Worm (Caenorhabditis elegans) whole organism, late embryonic: ENCODE results near the gene W02G9.3.

ENCODE experiments used
- F13H6.1 ChIP-seq: sonication (generic microtip); optimal IDR thresholded peaks from 2 replicates; lab custom pipeline; 2016; ENCODE audit warnings: missing genetic modification characterization, missing compliant biosample characterization
- Y22D7AL.16 ChIP-seq: sonication (generic microtip); optimal IDR thresholded peaks from 2 replicates; lab custom pipeline; 2016; ENCODE audit warnings: missing genetic modification characterization, missing compliant biosample characterization
- ahr-1 ChIP-seq: sonication (generic microtip); optimal IDR thresholded peaks from 2 replicates; lab custom pipeline; 2016; ENCODE audit warnings: missing genetic modification characterization, missing compliant biosample characterization
- ama-1 ChIP-seq: fragments of 150-350 bp; optimal IDR thresholded peaks from 2 replicates; lab custom pipeline; 2014
- ceh-14 ChIP-seq: sonication (generic microtip); optimal IDR thresholded peaks from 2 replicates; lab custom pipeline; 2016; ENCODE audit warnings: missing genotype, missing genetic modification characterization, missing compliant biosample characterization
- ceh-19 ChIP-seq: fragments of 200-800 bp; sonication (Bioruptor generic); optimal IDR thresholded peaks from 2 replicates; lab custom pipeline; 2018; ENCODE audit warnings: mild to moderate bottlenecking, missing genetic modification characterization, missing compliant biosample characterization
- ceh-2 ChIP-seq: sonication (generic microtip); optimal IDR thresholded peaks from 2 replicates; lab custom pipeline; 2016; ENCODE audit warnings: missing genotype, missing genetic modification characterization, missing compliant biosample characterization
- ceh-22 ChIP-seq: sonication (generic microtip); optimal IDR thresholded peaks from 2 replicates; lab custom pipeline; 2017; ENCODE audit warnings: missing biosample characterization, missing genetic modification characterization
- ceh-30 ChIP-seq: fragments of 150-350 bp; optimal IDR thresholded peaks from 2 replicates; lab custom pipeline; 2014; ENCODE audit warnings: missing biosample characterization, missing genetic modification characterization
- ceh-31 ChIP-seq: sonication (generic microtip); optimal IDR thresholded peaks from 2 replicates; lab custom pipeline; 2016; ENCODE audit warnings: missing genetic modification characterization, missing compliant biosample characterization
- ceh-45 ChIP-seq: fragments of 200-800 bp; sonication (Bioruptor generic); IDR thresholded peaks from 2 replicates; pipeline ENCODE4 v1.3.6; 2022; ENCODE audit warnings: missing genetic modification reagents, missing genetic modification characterization, missing compliant biosample characterization
- ceh-6 ChIP-seq: fragments of 200-800 bp; sonication (Bioruptor generic); optimal IDR thresholded peaks from 2 replicates; lab custom pipeline; 2018; ENCODE audit warnings: mild to moderate bottlenecking, missing genetic modification characterization, missing compliant biosample characterization
- ceh-9 ChIP-seq: sonication (generic microtip); optimal IDR thresholded peaks from 2 replicates; lab custom pipeline; 2016; ENCODE audit warnings: mild to moderate bottlenecking, missing genetic modification characterization, inconsistent platforms, missing compliant biosample characterization
- che-1 ChIP-seq: sonication (generic microtip); optimal IDR thresholded peaks from 2 replicates; lab custom pipeline; 2016; ENCODE audit warnings: mild to moderate bottlenecking, missing genetic modification characterization, missing compliant biosample characterization
- dmd-4 ChIP-seq: sonication (generic microtip); optimal IDR thresholded peaks from 2 replicates; lab custom pipeline; 2016; ENCODE audit warnings: borderline replicate concordance, missing genetic modification characterization, missing compliant biosample characterization
- dve-1 ChIP-seq: sonication (generic microtip); optimal IDR thresholded peaks from 2 replicates; lab custom pipeline; 2017; ENCODE audit warnings: antibody characterized with exemption, mild to moderate bottlenecking, missing genetic modification characterization, missing compliant biosample characterization
- elt-4 ChIP-seq: sonication (generic microtip); optimal IDR thresholded peaks from 2 replicates; lab custom pipeline; 2016; ENCODE audit warnings: missing genetic modification characterization, missing compliant biosample characterization
- ets-4 ChIP-seq: sonication (generic microtip); optimal IDR thresholded peaks from 2 replicates; lab custom pipeline; 2016; ENCODE audit warnings: missing genetic modification characterization, missing compliant biosample characterization
- eyg-1 ChIP-seq: sonication (generic microtip); optimal IDR thresholded peaks from 2 replicates; lab custom pipeline; 2016; ENCODE audit warnings: missing genotype, missing genetic modification characterization, missing compliant biosample characterization
- fkh-10 ChIP-seq: fragments of 150-350 bp; optimal IDR thresholded peaks from 2 replicates; lab custom pipeline; 2014; ENCODE audit warnings: missing biosample characterization, missing genetic modification reagents, missing genetic modification characterization
- fkh-6 ChIP-seq: sonication (generic microtip); optimal IDR thresholded peaks from 2 replicates; lab custom pipeline; 2016; ENCODE audit warnings: missing genetic modification characterization, missing compliant biosample characterization
- gmeb-2 ChIP-seq: sonication (generic microtip); optimal IDR thresholded peaks from 2 replicates; lab custom pipeline; 2016; ENCODE audit warnings: missing genetic modification characterization, inconsistent platforms, missing compliant biosample characterization
- hlh-13 ChIP-seq: fragments of 200-800 bp; sonication (Bioruptor generic); optimal IDR thresholded peaks from 2 replicates; lab custom pipeline; 2018; ENCODE audit warnings: mild to moderate bottlenecking, missing genetic modification characterization, missing compliant biosample characterization
- hlh-15 ChIP-seq: sonication (generic microtip); optimal IDR thresholded peaks from 2 replicates; lab custom pipeline; 2016; ENCODE audit warnings: missing genetic modification characterization, missing compliant biosample characterization
- hlh-30 ChIP-seq: sonication (generic microtip); optimal IDR thresholded peaks from 2 replicates; lab custom pipeline; 2017; ENCODE audit warnings: antibody characterized with exemption, missing genetic modification characterization, missing compliant biosample characterization; ENCODE audit not compliant: insufficient read depth
- hlh-6 ChIP-seq: sonication (generic microtip); optimal IDR thresholded peaks from 2 replicates; lab custom pipeline; 2016; ENCODE audit warnings: missing genotype, missing genetic modification characterization, missing compliant biosample characterization
- lim-6 ChIP-seq: sonication (generic microtip); optimal IDR thresholded peaks from 2 replicates; lab custom pipeline; 2016; ENCODE audit warnings: missing genetic modification characterization, missing compliant biosample characterization
- lin-11 ChIP-seq: fragments of 200-800 bp; sonication (Bioruptor generic); optimal IDR thresholded peaks from 2 replicates; lab custom pipeline; 2018; ENCODE audit warnings: mild to moderate bottlenecking, missing genetic modification characterization, missing compliant biosample characterization
- madf-2 ChIP-seq: sonication (generic microtip); optimal IDR thresholded peaks from 2 replicates; lab custom pipeline; 2017; ENCODE audit warnings: missing genetic modification characterization, missing compliant biosample characterization
- mec-3 ChIP-seq: sonication (generic microtip); optimal IDR thresholded peaks from 2 replicates; lab custom pipeline; 2016; ENCODE audit warnings: borderline replicate concordance, missing genetic modification characterization, missing compliant biosample characterization
- nfya-1 ChIP-seq: sonication (generic microtip); optimal IDR thresholded peaks from 2 replicates; lab custom pipeline; 2017; ENCODE audit warnings: missing genetic modification characterization, mild to moderate bottlenecking, missing compliant biosample characterization, antibody characterized with exemption, moderate library complexity
- nhr-232 ChIP-seq: sonication (generic microtip); optimal IDR thresholded peaks from 2 replicates; lab custom pipeline; 2016; ENCODE audit warnings: missing genetic modification characterization, missing compliant biosample characterization
- odd-2 ChIP-seq: sonication (generic microtip); optimal IDR thresholded peaks from 2 replicates; lab custom pipeline; 2017; ENCODE audit warnings: antibody characterized with exemption, mild to moderate bottlenecking, missing genetic modification characterization, missing compliant biosample characterization
- pag-3 ChIP-seq: sonication (generic microtip); optimal IDR thresholded peaks from 2 replicates; lab custom pipeline; 2016; ENCODE audit warnings: missing compliant biosample characterization, missing genetic modification characterization, borderline replicate concordance
- pat-9 ChIP-seq: fragments of 200-800 bp; sonication (Bioruptor generic); optimal IDR thresholded peaks from 2 replicates; lab custom pipeline; 2018; ENCODE audit warnings: mild to moderate bottlenecking, missing genetic modification characterization, moderate library complexity, missing compliant biosample characterization
- pqm-1 ChIP-seq: sonication (generic microtip); optimal IDR thresholded peaks from 2 replicates; lab custom pipeline; 2016; ENCODE audit warnings: missing genetic modification characterization, missing compliant biosample characterization
- rnt-1 ChIP-seq: sonication (generic microtip); optimal IDR thresholded peaks from 2 replicates; lab custom pipeline; 2016; ENCODE audit warnings: missing genetic modification characterization, missing compliant biosample characterization
- sdc-2 ChIP-seq: sonication (generic microtip); optimal IDR thresholded peaks from 2 replicates; lab custom pipeline; 2016; ENCODE audit warnings: missing genotype, missing genetic modification characterization, missing compliant biosample characterization
- sox-2 ChIP-seq: fragments of 200-800 bp; sonication (Bioruptor generic); IDR thresholded peaks from 2 replicates; pipeline ENCODE4 v1.3.6; 2022; ENCODE audit warnings: missing genetic modification reagents, missing genetic modification characterization, missing compliant biosample characterization
- syd-9 ChIP-seq: sonication (generic microtip); optimal IDR thresholded peaks from 2 replicates; lab custom pipeline; 2016; ENCODE audit warnings: mild to moderate bottlenecking, missing genetic modification characterization, moderate library complexity, missing compliant biosample characterization
- tbx-7 ChIP-seq: sonication (generic microtip); optimal IDR thresholded peaks from 2 replicates; lab custom pipeline; 2016; ENCODE audit warnings: missing genotype, missing genetic modification characterization, missing compliant biosample characterization
- ttx-3 ChIP-seq: sonication (generic microtip); optimal IDR thresholded peaks from 2 replicates; lab custom pipeline; 2016; ENCODE audit warnings: missing genetic modification reagents, missing genetic modification characterization, missing compliant biosample characterization
- unc-42 ChIP-seq: sonication (generic microtip); optimal IDR thresholded peaks from 2 replicates; lab custom pipeline; 2016; ENCODE audit warnings: missing genotype, missing genetic modification characterization, missing compliant biosample characterization
- unc-55 ChIP-seq: sonication (generic microtip); optimal IDR thresholded peaks from 2 replicates; lab custom pipeline; 2017; ENCODE audit warnings: missing biosample characterization, missing genetic modification reagents, missing genetic modification characterization
- ztf-16 ChIP-seq: sonication (generic microtip); optimal IDR thresholded peaks from 2 replicates; lab custom pipeline; 2017; ENCODE audit warnings: missing genetic modification characterization, missing compliant biosample characterization

The W02G9.3 gene

ce11 chrV:2639506-2639905 is 33.3 kb upstream of the W02G9.3 start:
- TF ChIP-seq hlh-15 (tag; lab: Kevin White, UChicago): no peak
- TF ChIP-seq ceh-9 (tag; lab: Kevin White, UChicago): no peak
- TF ChIP-seq hlh-13 (GFP tag; lab: Kevin White, UChicago): no peak
- TF ChIP-seq ztf-16 (tag; lab: Kevin White, UChicago): no peak
- TF ChIP-seq dve-1 (tag; lab: Kevin White, UChicago): no peak
- no peak for TF ChIP-seq fkh-10 (GFP tag; lab: Kevin White, UChicago)
- TF ChIP-seq sdc-2: no peak
- TF ChIP-seq fkh-6: no peak
- TF ChIP-seq tbx-7: no peak
- TF ChIP-seq pat-9 (tag; lab: Kevin White, UChicago): no peak
- no peak for TF ChIP-seq pag-3 (tag; lab: Kevin White, UChicago)
- TF ChIP-seq hlh-6 (tag; lab: Kevin White, UChicago): no peak
- no peak for TF ChIP-seq ceh-6 (GFP tag; lab: Kevin White, UChicago)
- no peak for TF ChIP-seq ahr-1 (tag; lab: Kevin White, UChicago)
- no peak for TF ChIP-seq unc-55 (GFP tag; lab: Kevin White, UChicago)
- TF ChIP-seq ceh-14 (tag; lab: Kevin White, UChicago): no peak
- no peak for TF ChIP-seq lin-11 (tag; lab: Kevin White, UChicago)
- TF ChIP-seq nfya-1 (tag; lab: Kevin White, UChicago): no peak
- TF ChIP-seq unc-42 (tag; lab: Kevin White, UChicago): no peak
- no peak for TF ChIP-seq pqm-1 (tag; lab: Kevin White, UChicago)
- TF ChIP-seq, all 69 proteins: peak for 0

ce11 chrV:2646067-2646466 is 26.7 kb upstream of the W02G9.3 start:
- TF ChIP-seq ahr-1 (tag; lab: Kevin White, UChicago) (no peak), odd-2 (no peak), ceh-19 (GFP tag; lab: Kevin White, UChicago) (no peak), unc-55 (GFP tag; lab: Kevin White, UChicago) (no peak), ceh-22 (tag; lab: Kevin White, UChicago) (no peak), ceh-30 (no peak), madf-2 (no peak), gmeb-2 (tag; lab: Kevin White, UChicago) (no peak), lim-6 (tag; lab: Kevin White, UChicago) (no peak), eyg-1 (tag; lab: Kevin White, UChicago) (no peak), dmd-4 (no peak), hlh-6 (tag; lab: Kevin White, UChicago) (no peak), hlh-30 (tag; lab: Kevin White, UChicago) (no peak), elt-4 (tag; lab: Kevin White, UChicago) (no peak), rnt-1 (tag; lab: Kevin White, UChicago) (no peak), ceh-31 (no peak), nhr-232 (tag; lab: Kevin White, UChicago) (no peak)

- no peak for TF ChIP-seq unc-42 (tag; lab: Kevin White, UChicago)
- no peak for TF ChIP-seq gmeb-2 (tag; lab: Kevin White, UChicago)
- no peak for TF ChIP-seq che-1 (tag; lab: Kevin White, UChicago)
- TF ChIP-seq nfya-1 (tag; lab: Kevin White, UChicago): peak; percentile 79
- TF ChIP-seq ceh-9 (tag; lab: Kevin White, UChicago): no peak
- TF ChIP-seq Y22D7AL.16 (tag; lab: Kevin White, UChicago): no peak
These were observed 25.5 kb upstream of the W02G9.3 start for ce11 chrV:2647222-2647796.

ce11 chrV:2650980-2651379 is 21.8 kb upstream of the W02G9.3 start:
- TF ChIP-seq ahr-1 (tag; lab: Kevin White, UChicago) (no peak), pag-3 (tag; lab: Kevin White, UChicago) (no peak), F13H6.1 (tag; lab: Kevin White, UChicago) (no peak), sox-2 (no peak), ceh-2 (tag; lab: Kevin White, UChicago) (no peak), ama-1 (lab: Kevin White, UChicago) (no peak), hlh-6 (tag; lab: Kevin White, UChicago) (no peak), ets-4 (tag; lab: Kevin White, UChicago) (no peak), ceh-45 (GFP tag; lab: Robert Waterston, UW) (no peak), nfya-1 (tag; lab: Kevin White, UChicago) (no peak), ceh-19 (GFP tag; lab: Kevin White, UChicago) (no peak), ceh-6 (GFP tag; lab: Kevin White, UChicago) (no peak), unc-55 (GFP tag; lab: Kevin White, UChicago) (no peak), mec-3 (tag; lab: Kevin White, UChicago) (no peak), syd-9 (tag; lab: Kevin White, UChicago) (no peak), ttx-3 (tag; lab: Kevin White, UChicago) (no peak)
